Worm (Caenorhabditis elegans): ENCODE measurements around the gene C05G5.1.

ce11 chrX:14736955-14737621, 2.8 kb downstream of the C05G5.1 start:
- TF ChIP-seq snpc-4 (tag; optimal IDR thresholded peaks at IDR 0.05): no peak
- TF ChIP-seq ham-2 (GFP tag; optimal IDR thresholded peaks at IDR 0.05): no peak
- TF ChIP-seq nhr-237 (tag; optimal IDR thresholded peaks at IDR 0.05): no peak
- TF ChIP-seq elt-1 (tag; optimal IDR thresholded peaks at IDR 0.05; ENCODE audit: borderline replicate concordance, insufficient read depth): no peak
- no peak for TF ChIP-seq ztf-11 (tag; optimal IDR thresholded peaks at IDR 0.05)
- TF ChIP-seq unc-62 (GFP tag; optimal IDR thresholded peaks at IDR 0.05): peak; percentile 35
- TF ChIP-seq elt-3 (tag; optimal IDR thresholded peaks at IDR 0.05): no peak
- TF ChIP-seq nhr-2 (tag; optimal IDR thresholded peaks at IDR 0.05): no peak
- TF ChIP-seq nhr-12 (tag; optimal IDR thresholded peaks at IDR 0.05): no peak
- TF ChIP-seq ceh-43 (GFP tag; optimal IDR thresholded peaks at IDR 0.05): no peak
- TF ChIP-seq mep-1 (tag; optimal IDR thresholded peaks at IDR 0.05): no peak
- no peak for TF ChIP-seq sptf-1 (tag; optimal IDR thresholded peaks at IDR 0.05)
- TF ChIP-seq lsy-2 (tag; optimal IDR thresholded peaks at IDR 0.05): no peak
